Fruit fly (Drosophila melanogaster): ENCODE data around the gene CG7840.
A peak's percentile ranks its signal among the peaks of the same experiment; 100 is the strongest.

The CG7840 gene

DNA sequence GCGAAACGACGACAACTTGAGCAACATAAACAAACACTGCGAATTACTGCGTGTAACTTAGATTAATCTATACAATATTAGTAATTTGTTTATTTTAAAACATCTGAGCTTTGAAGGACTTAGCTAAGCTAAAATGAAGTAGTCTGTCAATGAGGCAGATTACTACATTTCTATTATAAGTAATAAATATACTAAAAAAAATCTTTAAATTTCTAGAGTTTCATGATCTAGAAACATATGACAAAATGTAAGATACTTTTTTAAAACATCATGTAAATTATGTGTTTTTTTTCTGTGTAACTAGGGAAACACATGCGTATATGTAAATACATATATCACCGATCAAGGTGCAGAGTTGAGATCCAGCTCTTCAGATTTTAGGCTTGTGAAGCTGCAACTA is 39.2 kb upstream of the CG7840 start (continued):
- TF ChIP-seq CG18599 (GFP tag; optimal IDR thresholded peaks at IDR 0.05): peak; percentile 52
- TF ChIP-seq her (GFP tag; optimal IDR thresholded peaks at IDR 0.05): no peak
- peak; percentile 35 for TF ChIP-seq CG15601 (tag; optimal IDR thresholded peaks at IDR 0.05)
- TF ChIP-seq BEAF-32 (GFP tag; optimal IDR thresholded peaks at IDR 0.05): no peak
- TF ChIP-seq Lpt (GFP tag; optimal IDR thresholded peaks at IDR 0.05): no peak
- TF ChIP-seq Oaz (GFP tag; IDR thresholded peaks at IDR 0.05): peak; percentile 28; the same call in 1 of the 2 replicates
- no peak for TF ChIP-seq CG1647 (GFP tag; optimal IDR thresholded peaks at IDR 0.05)
- TF ChIP-seq CG30403 (GFP tag; optimal IDR thresholded peaks at IDR 0.05): peak; percentile 61
- no peak for TF ChIP-seq CG14965 (GFP tag; optimal IDR thresholded peaks at IDR 0.05; ENCODE audit: borderline replicate concordance)
- no peak for TF ChIP-seq pita (GFP tag; optimal IDR thresholded peaks at IDR 0.05)
- TF ChIP-seq D19B (GFP tag; optimal IDR thresholded peaks at IDR 0.05): no peak
- TF ChIP-seq CG32532 (GFP tag; IDR thresholded peaks at IDR 0.05): peak; percentile 11; the same call in 1 of the 2 replicates
- no peak for TF ChIP-seq NC2α (GFP tag; optimal IDR thresholded peaks at IDR 0.05)
- TF ChIP-seq cad (GFP tag; optimal IDR thresholded peaks at IDR 0.05): no peak
- TF ChIP-seq sens-2 (GFP tag; IDR thresholded peaks at IDR 0.05): no peak
- TF ChIP-seq so (GFP tag; IDR thresholded peaks at IDR 0.05): peak; percentile 77; the same call in 2 of the 3 replicates
- TF ChIP-seq CG8924 (tag; optimal IDR thresholded peaks at IDR 0.05): peak; percentile 62
- no peak for TF ChIP-seq lov (optimal IDR thresholded peaks at IDR 0.05)
- no peak for TF ChIP-seq lov (GFP tag; IDR thresholded peaks at IDR 0.05)
- no peak for TF ChIP-seq Deaf1 (tag; optimal IDR thresholded peaks at IDR 0.05)
- no peak for TF ChIP-seq dmrt11E (tag; optimal IDR thresholded peaks at IDR 0.05)
- TF ChIP-seq dimm (GFP tag; IDR thresholded peaks at IDR 0.05): no peak
- no peak for TF ChIP-seq CG7987 (GFP tag; optimal IDR thresholded peaks at IDR 0.05)
- no peak for TF ChIP-seq CTCF (GFP tag; optimal IDR thresholded peaks at IDR 0.05)
- no peak for TF ChIP-seq CG6791 (GFP tag; IDR thresholded peaks at IDR 0.05; ENCODE audit: partially characterized antibody)
- TF ChIP-seq CG7963 (GFP tag; IDR thresholded peaks at IDR 0.05; ENCODE audit: partially characterized antibody): no peak
- TF ChIP-seq CG6765 (GFP tag; optimal IDR thresholded peaks at IDR 0.05): peak; percentile 31
- no peak for TF ChIP-seq fd102C (GFP tag; optimal IDR thresholded peaks at IDR 0.05)
- no peak for TF ChIP-seq Ravus (GFP tag; IDR thresholded peaks at IDR 0.05)
- TF ChIP-seq CG13424 (tag; optimal IDR thresholded peaks at IDR 0.05): peak; percentile 85
- TF ChIP-seq repo (GFP tag; optimal IDR thresholded peaks at IDR 0.05): no peak
- peak; percentile 73 for TF ChIP-seq PHDP (tag; optimal IDR thresholded peaks at IDR 0.05)
- TF ChIP-seq chinmo (GFP tag; IDR thresholded peaks at IDR 0.05; ENCODE audit: partially characterized antibody): no peak
- TF ChIP-seq tin (GFP tag; optimal IDR thresholded peaks at IDR 0.05): peak; percentile 9
- TF ChIP-seq Poxn (GFP tag; IDR thresholded peaks at IDR 0.05): no peak
- no peak for TF ChIP-seq CG14050 (GFP tag; IDR thresholded peaks at IDR 0.05)
- no peak for TF ChIP-seq vfl (GFP tag; optimal IDR thresholded peaks at IDR 0.05)
- TF ChIP-seq Dp (GFP tag; optimal IDR thresholded peaks at IDR 0.05): no peak
- TF ChIP-seq YL-1 (GFP tag; optimal IDR thresholded peaks at IDR 0.05): peak; percentile 35
- TF ChIP-seq ssp (GFP tag; IDR thresholded peaks at IDR 0.05): no peak
- no peak for TF ChIP-seq CG7745 (tag; optimal IDR thresholded peaks at IDR 0.05)
- TF ChIP-seq kah (GFP tag; optimal IDR thresholded peaks at IDR 0.05): peak; percentile 70
- no peak for TF ChIP-seq Myb (GFP tag; optimal IDR thresholded peaks at IDR 0.05)
- no peak for TF ChIP-seq pb (GFP tag; optimal IDR thresholded peaks at IDR 0.05)
- peak; percentile 30 for TF ChIP-seq CG15011 (GFP tag; optimal IDR thresholded peaks at IDR 0.05)
- no peak for TF ChIP-seq Sry-β (GFP tag; optimal IDR thresholded peaks at IDR 0.05)
- no peak for TF ChIP-seq MBD-R2 (GFP tag; IDR thresholded peaks at IDR 0.05)
- TF ChIP-seq CG14441 (GFP tag; IDR thresholded peaks at IDR 0.05): peak; percentile 72
- TF ChIP-seq CG13894 (tag; optimal IDR thresholded peaks at IDR 0.05): no peak
- no peak for TF ChIP-seq ham (GFP tag; IDR thresholded peaks at IDR 0.05)
- no peak for TF ChIP-seq lbe (GFP tag; optimal IDR thresholded peaks at IDR 0.05)
- TF ChIP-seq sima (GFP tag; optimal IDR thresholded peaks at IDR 0.05): no peak
- no peak for TF ChIP-seq BtbVII (GFP tag; optimal IDR thresholded peaks at IDR 0.05)

Data from whole organism, embryonic.